Fruit fly (Drosophila melanogaster): Measurements from ENCODE around the gene CG43055.

DNA sequence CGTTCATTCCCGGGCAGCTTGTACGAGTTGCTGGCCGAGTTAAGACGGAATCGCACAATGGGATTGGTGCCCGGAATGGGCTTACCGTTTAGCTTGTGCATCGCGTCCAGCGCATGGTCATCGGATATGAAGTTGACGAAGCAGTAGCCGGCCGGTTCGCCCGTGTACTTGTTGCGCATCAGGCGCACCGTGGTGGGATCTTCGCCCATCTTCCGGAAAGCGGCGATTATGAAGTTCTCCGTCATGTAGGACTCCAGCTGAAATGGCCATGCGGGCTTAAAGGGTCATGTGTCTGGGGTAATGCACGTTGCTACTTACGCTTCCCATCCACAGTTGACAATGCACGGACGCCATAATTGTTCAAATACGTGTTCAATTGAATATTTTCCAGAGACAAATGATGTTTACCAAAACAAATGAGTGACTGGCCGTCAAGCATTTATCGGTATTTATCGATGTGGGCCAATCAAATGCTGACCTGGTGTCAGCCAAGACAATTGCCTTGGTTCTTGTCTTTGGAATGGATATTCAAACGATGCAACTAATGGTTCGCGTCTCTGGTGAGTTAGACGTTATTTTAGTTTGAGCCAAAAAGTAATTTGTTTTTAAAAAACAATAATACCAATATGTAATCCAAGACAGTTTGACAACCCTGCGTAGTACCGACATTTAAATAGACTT, 43.2 kb downstream of the CG43055 start, which contains the start of the genes Secp43 and ND-B8:
- TF ChIP-seq CG8478 (optimal IDR thresholded peaks at IDR 0.05) (no peak), pan (optimal IDR thresholded peaks at IDR 0.05) (no peak), psq (optimal IDR thresholded peaks at IDR 0.05) (no peak)

All from whole organism.